Worm (Caenorhabditis elegans): ENCODE data around the gene ceh-40.

ceh-40 gene

DNA sequence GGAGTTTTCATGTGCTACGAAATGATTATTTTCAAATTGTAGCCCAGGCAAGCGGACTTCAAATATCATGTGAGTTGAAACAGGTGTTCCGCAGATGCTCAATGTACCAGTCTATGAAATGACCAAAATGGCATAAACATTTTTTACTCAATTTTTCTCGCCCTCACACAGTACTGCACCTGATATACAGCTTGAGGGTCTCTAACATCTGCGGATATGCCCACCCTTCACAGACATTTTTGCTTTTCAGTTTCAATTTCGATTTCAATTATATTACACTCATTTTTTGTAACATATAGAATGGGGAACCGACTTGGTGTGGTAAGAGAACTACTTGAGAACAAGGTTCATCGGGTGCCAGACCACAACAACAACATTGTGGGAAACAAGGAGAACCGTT is 26.2 kb upstream of the ceh-40 start, which contains the start of gene F42F12.11:
Gene F42F12.11 (plus strand): TSS at position 301 of the 400 bp plus-strand sequence.
- TF ChIP-seq nhr-11 (tag; optimal IDR thresholded peaks at IDR 0.05) = no peak
- no peak for TF ChIP-seq pax-1 (tag; optimal IDR thresholded peaks at IDR 0.05)
- no peak for TF ChIP-seq ttx-3 (tag; optimal IDR thresholded peaks at IDR 0.05)
- no peak for TF ChIP-seq unc-3 (GFP tag; conservative IDR thresholded peaks at IDR 0.05)
- no peak for TF ChIP-seq unc-3 (tag; optimal IDR thresholded peaks at IDR 0.05)
- TF ChIP-seq K02D7.2 (tag; optimal IDR thresholded peaks at IDR 0.05) = no peak
- no peak for TF ChIP-seq ets-4 (tag; optimal IDR thresholded peaks at IDR 0.05)
- no peak for TF ChIP-seq gmeb-2 (tag; optimal IDR thresholded peaks at IDR 0.05)
- no peak for TF ChIP-seq lim-6 (tag; optimal IDR thresholded peaks at IDR 0.05)

DNA sequence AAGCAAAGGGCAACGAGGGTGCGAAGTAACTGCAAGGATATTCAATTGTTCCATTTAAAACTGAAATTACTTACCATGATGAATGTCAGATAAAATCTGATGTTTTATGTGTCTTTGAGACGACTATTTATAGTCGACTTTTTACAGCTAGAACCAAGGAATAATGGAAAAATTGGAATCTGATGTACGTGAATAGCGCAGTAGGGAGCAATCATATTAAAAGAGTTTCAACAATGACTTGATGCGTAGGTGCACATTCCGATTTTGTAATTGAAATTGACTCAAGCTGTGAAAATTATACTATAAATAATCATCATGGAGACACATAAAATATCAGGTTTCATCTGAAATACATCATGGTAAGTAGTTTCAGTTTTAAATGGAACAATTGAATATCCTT is 22.7 kb upstream of the ceh-40 start, which contains the start of the genes nspc-9 and nspc-10:
Gene nspc-9 (minus strand): TSS at position 101 of the 400 bp plus-strand sequence.
Gene nspc-10 (plus strand): TSS at position 331 of the 400 bp plus-strand sequence.
- TF ChIP-seq elt-2 (tag; optimal IDR thresholded peaks at IDR 0.05) = no peak
- TF ChIP-seq K09A11.1 (tag; optimal IDR thresholded peaks at IDR 0.05; ENCODE audit: insufficient read depth) = no peak
- no peak for TF ChIP-seq sox-2 (GFP tag; IDR thresholded peaks at IDR 0.05)
- no peak for TF ChIP-seq pros-1 (tag; optimal IDR thresholded peaks at IDR 0.05)
- no peak for TF ChIP-seq nhr-232 (tag; optimal IDR thresholded peaks at IDR 0.05)
- no peak for TF ChIP-seq odd-2 (tag; optimal IDR thresholded peaks at IDR 0.05)
- TF ChIP-seq fkh-10 (GFP tag; optimal IDR thresholded peaks at IDR 0.05) = no peak
- no peak for TF ChIP-seq elt-4 (tag; optimal IDR thresholded peaks at IDR 0.05)
- TF ChIP-seq F13H6.1 (tag; optimal IDR thresholded peaks at IDR 0.05) = no peak
- TF ChIP-seq syd-9 (tag; optimal IDR thresholded peaks at IDR 0.05) = no peak
- TF ChIP-seq sox-4 (tag; optimal IDR thresholded peaks at IDR 0.05) = no peak
- no peak for TF ChIP-seq pax-1 (tag; optimal IDR thresholded peaks at IDR 0.05)
- TF ChIP-seq pha-4 (tag; optimal IDR thresholded peaks at IDR 0.05) = no peak
- TF ChIP-seq rnt-1 (tag; optimal IDR thresholded peaks at IDR 0.05) = no peak
- no peak for TF ChIP-seq mec-3 (tag; optimal IDR thresholded peaks at IDR 0.05; ENCODE audit: borderline replicate concordance)
- no peak for TF ChIP-seq ceh-34 (tag; optimal IDR thresholded peaks at IDR 0.05)

DNA sequence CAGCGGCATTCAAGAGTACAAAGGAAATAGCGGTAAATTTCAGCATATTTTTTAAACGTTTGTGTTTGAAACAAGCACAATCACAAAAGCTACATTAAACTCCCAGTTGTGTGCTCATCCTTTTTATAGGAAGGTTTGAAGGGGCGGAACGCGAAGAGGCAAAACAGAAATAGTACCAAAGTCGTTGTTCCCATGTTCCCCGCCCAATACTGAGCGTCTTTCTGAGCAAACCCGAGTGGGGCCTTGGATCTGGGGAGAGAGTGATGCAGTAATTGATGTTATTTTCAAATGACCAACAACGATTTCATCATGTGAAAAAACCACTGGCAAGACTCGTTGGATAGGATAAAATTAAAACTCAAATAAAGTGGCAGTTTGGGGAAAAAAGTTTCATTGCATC is 20.8 kb upstream of the ceh-40 start, which contains the start of gene zig-2:
Gene zig-2 (minus strand): TSS at position 101 of the 400 bp plus-strand sequence.
- TF ChIP-seq C38D4.7 (GFP tag; optimal IDR thresholded peaks at IDR 0.05) (no peak), pha-4 (tag; optimal IDR thresholded peaks at IDR 0.05) (no peak), hlh-15 (tag; optimal IDR thresholded peaks at IDR 0.05) (no peak), sdc-2 (tag; optimal IDR thresholded peaks at IDR 0.05) (no peak), unc-3 (GFP tag; conservative IDR thresholded peaks at IDR 0.05) (no peak), unc-3 (tag; optimal IDR thresholded peaks at IDR 0.05) (no peak), ceh-48 (tag; optimal IDR thresholded peaks at IDR 0.05) (no peak), nhr-232 (tag; optimal IDR thresholded peaks at IDR 0.05) (no peak), ceh-18 (tag; optimal IDR thresholded peaks at IDR 0.05) (no peak), K02D7.2 (tag; optimal IDR thresholded peaks at IDR 0.05) (no peak), ceh-34 (tag; optimal IDR thresholded peaks at IDR 0.05) (no peak), ceh-31 (tag; optimal IDR thresholded peaks at IDR 0.05) (no peak), F13H6.1 (tag; optimal IDR thresholded peaks at IDR 0.05) (no peak), hlh-13 (GFP tag; optimal IDR thresholded peaks at IDR 0.05) (no peak), unc-42 (tag; optimal IDR thresholded peaks at IDR 0.05) (no peak), pqm-1 (tag; optimal IDR thresholded peaks at IDR 0.05) (no peak), dve-1 (tag; optimal IDR thresholded peaks at IDR 0.05) (no peak)

DNA sequence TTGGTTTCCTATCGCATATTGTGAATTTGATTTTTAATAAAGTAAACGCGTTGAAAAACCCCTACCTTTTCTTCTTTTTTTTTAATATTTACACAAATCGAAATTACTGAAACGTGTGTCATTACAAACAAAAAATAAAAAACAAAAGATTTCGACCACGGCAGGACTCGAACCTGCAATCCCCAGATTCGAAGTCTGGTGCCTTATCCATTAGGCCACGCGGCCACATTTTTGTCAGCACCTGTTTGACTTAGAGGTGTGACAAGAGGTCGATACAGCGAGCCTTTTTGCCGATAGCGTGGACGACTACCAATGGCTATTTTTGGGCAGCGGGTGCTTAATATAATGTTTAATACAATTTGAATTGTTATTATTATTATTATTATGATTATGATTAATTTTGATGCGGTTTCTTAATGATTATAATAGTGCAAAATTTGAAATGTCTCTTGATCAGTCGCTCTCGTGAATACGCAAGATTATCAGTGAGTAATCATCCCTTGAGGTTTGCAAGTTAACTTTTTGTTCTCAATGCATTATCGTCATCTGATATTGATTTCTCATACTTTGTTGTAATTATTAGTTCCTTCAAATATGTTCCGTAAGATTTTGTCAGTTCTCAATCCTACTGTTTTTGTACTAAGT is 17.4 kb upstream of the ceh-40 start, which contains the start of gene srd-44:
Gene srd-44 (plus strand): TSS at position 595 of the 645 bp plus-strand sequence.
- TF ChIP-seq ceh-24 (tag; optimal IDR thresholded peaks at IDR 0.05) (no peak), che-1 (tag; optimal IDR thresholded peaks at IDR 0.05) (peak; percentile 42), ttx-3 (tag; optimal IDR thresholded peaks at IDR 0.05) (peak; percentile 23), elt-2 (tag; optimal IDR thresholded peaks at IDR 0.05) (peak; percentile 27), sdc-2 (tag; optimal IDR thresholded peaks at IDR 0.05) (peak; percentile 9)

All from whole organism, late embryonic.